Worm (Caenorhabditis elegans) whole organism, L3 larva: ENCODE results near the gene aagr-1.

Source experiments
- nhr-12 ChIP-seq: fragments of 150-350 bp; optimal IDR thresholded peaks from 2 replicates; lab custom pipeline; 2014; ENCODE audit warnings: missing biosample characterization, missing genetic modification characterization
- unc-62 ChIP-seq: fragments of 150-350 bp; sonication (generic microtip); optimal IDR thresholded peaks from 4 replicates; lab custom pipeline; 2014; ENCODE audit warnings: missing biosample characterization, missing genetic modification reagents, missing genetic modification characterization

DNA sequence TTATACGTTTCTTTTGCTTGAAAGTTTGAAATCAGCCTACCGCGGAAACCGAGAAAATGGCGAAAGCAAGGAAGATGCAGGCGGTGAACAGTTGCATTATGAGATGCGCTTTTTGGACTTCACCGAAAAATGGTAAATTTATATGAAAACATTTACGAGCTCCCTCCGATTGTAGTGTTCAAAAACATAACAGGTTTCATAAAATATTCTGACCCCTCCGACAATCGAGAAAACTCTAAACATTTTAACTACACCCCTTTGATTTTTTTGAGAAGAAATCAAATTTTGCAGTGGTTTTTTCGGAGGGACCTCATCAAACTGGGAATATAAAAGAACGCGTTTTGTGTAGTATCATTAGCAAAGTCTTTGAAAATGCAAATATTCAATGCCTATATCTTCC lies 19.3 kb upstream of the aagr-1 start, which contains the start of the genes F17E9.18 and F17E9.15:
- TF ChIP-seq unc-62 (GFP tag; lab: Kevin White, UChicago): no peak
- TF ChIP-seq nhr-12 (tag; lab: Kevin White, UChicago): no peak
